Worm (Caenorhabditis elegans) whole organism, L3 larva: ENCODE data around the gene kin-34.
A peak's percentile ranks its signal among the peaks of the same experiment; 100 is the strongest.

Source experiments
- R02D3.7 ChIP-seq: fragments of 150-350 bp; optimal IDR thresholded peaks from 2 replicates; lab custom pipeline; 2014; ENCODE audit warnings: missing biosample characterization, missing genetic modification characterization
- ZK546.5 ChIP-seq: sonication (generic microtip); optimal IDR thresholded peaks from 2 replicates; lab custom pipeline; 2017; ENCODE audit warnings: missing biosample characterization, missing genetic modification characterization
- ama-1 ChIP-seq: fragments of 150-350 bp; optimal IDR thresholded peaks from 2 replicates; lab custom pipeline; 2018
- ceh-16 ChIP-seq: sonication (generic microtip); optimal IDR thresholded peaks from 2 replicates; lab custom pipeline; 2017; ENCODE audit warnings: missing biosample characterization, missing genetic modification characterization
- ceh-28 ChIP-seq: fragments of 150-350 bp; optimal IDR thresholded peaks from 2 replicates; lab custom pipeline; 2014; ENCODE audit warnings: missing biosample characterization, missing genetic modification reagents, missing genetic modification characterization
- ceh-82 ChIP-seq: fragments of 150-350 bp; optimal IDR thresholded peaks from 2 replicates; lab custom pipeline; 2014; ENCODE audit warnings: missing biosample characterization, missing genetic modification characterization
- ceh-9 ChIP-seq: sonication (generic microtip); optimal IDR thresholded peaks from 2 replicates; lab custom pipeline; 2018; ENCODE audit warnings: missing biosample characterization, missing genetic modification characterization
- daf-12 ChIP-seq: fragments of 150-350 bp; optimal IDR thresholded peaks from 2 replicates; lab custom pipeline; 2014; ENCODE audit warnings: missing biosample characterization, missing genetic modification reagents, missing genetic modification characterization
- egl-5 ChIP-seq: fragments of 150-350 bp; optimal IDR thresholded peaks from 2 replicates; lab custom pipeline; 2017; ENCODE audit warnings: missing biosample characterization, missing genetic modification reagents, missing genetic modification characterization, inconsistent platforms
- elt-2 ChIP-seq: sonication (generic microtip); optimal IDR thresholded peaks from 2 replicates; lab custom pipeline; 2016; ENCODE audit warnings: missing genetic modification reagents, mild to moderate bottlenecking, missing genetic modification characterization, missing compliant biosample characterization
- elt-3 ChIP-seq, 3 experiments: fragments of 150-350 bp in 1 of 3; sonication (generic microtip) in 2 of 3; optimal IDR thresholded peaks; 2 replicates in 2 of 3; 4 replicates in 1 of 3; lab custom pipeline; 2014 to 2017; ENCODE audit warnings: missing biosample characterization in 3 of 3, missing genetic modification characterization in 3 of 3
- fkh-10 ChIP-seq: sonication (generic microtip); optimal IDR thresholded peaks from 2 replicates; lab custom pipeline; 2017; ENCODE audit warnings: missing biosample characterization, missing genetic modification reagents, missing genetic modification characterization
- fkh-2 ChIP-seq: fragments of 150-350 bp; optimal IDR thresholded peaks from 2 replicates; lab custom pipeline; 2014; ENCODE audit warnings: missing biosample characterization, missing genetic modification reagents, missing genetic modification characterization
- hmg-11 ChIP-seq: sonication (generic microtip); optimal IDR thresholded peaks from 2 replicates; lab custom pipeline; 2016; ENCODE audit warnings: missing genetic modification characterization, missing compliant biosample characterization
- jun-1 ChIP-seq: fragments of 150-350 bp; optimal IDR thresholded peaks from 2 replicates; lab custom pipeline; 2014; ENCODE audit warnings: missing biosample characterization, missing genetic modification reagents, missing genetic modification characterization
- lin-15B ChIP-seq: fragments of 150-350 bp; optimal IDR thresholded peaks from 2 replicates; lab custom pipeline; 2014; ENCODE audit warnings: missing biosample characterization, missing genetic modification characterization
- lsy-12 ChIP-seq: sonication (generic microtip); optimal IDR thresholded peaks from 2 replicates; lab custom pipeline; 2016; ENCODE audit warnings: mild to moderate bottlenecking, missing genetic modification characterization, missing compliant biosample characterization
- mdl-1 ChIP-seq: fragments of 150-350 bp; optimal IDR thresholded peaks from 2 replicates; lab custom pipeline; 2014; ENCODE audit warnings: missing biosample characterization, missing genetic modification characterization
- mml-1 ChIP-seq: fragments of 150-350 bp; sonication (generic microtip); optimal IDR thresholded peaks from 3 replicates; lab custom pipeline; 2014; ENCODE audit warnings: missing biosample characterization, missing genetic modification characterization
- nfya-1 ChIP-seq: sonication (generic microtip); optimal IDR thresholded peaks from 2 replicates; lab custom pipeline; 2017; ENCODE audit warnings: missing genetic modification characterization, mild to moderate bottlenecking, missing compliant biosample characterization, antibody characterized with exemption, moderate library complexity; ENCODE audit not compliant: insufficient read depth
- nhr-11 ChIP-seq: fragments of 150-350 bp; optimal IDR thresholded peaks from 2 replicates; lab custom pipeline; 2014; ENCODE audit warnings: missing biosample characterization, missing genetic modification characterization
- nhr-12 ChIP-seq: fragments of 150-350 bp; optimal IDR thresholded peaks from 2 replicates; lab custom pipeline; 2014; ENCODE audit warnings: missing biosample characterization, missing genetic modification characterization
- nhr-23 ChIP-seq: fragments of 150-350 bp; optimal IDR thresholded peaks from 2 replicates; lab custom pipeline; 2014; ENCODE audit warnings: missing biosample characterization, missing genetic modification reagents, missing genetic modification characterization
- nhr-237 ChIP-seq: fragments of 150-350 bp; optimal IDR thresholded peaks from 2 replicates; lab custom pipeline; 2014; ENCODE audit warnings: missing biosample characterization, missing genetic modification characterization
- nhr-25 ChIP-seq: sonication (generic microtip); optimal IDR thresholded peaks from 2 replicates; lab custom pipeline; 2017; ENCODE audit warnings: missing biosample characterization, missing genetic modification characterization
- nhr-28 ChIP-seq: fragments of 150-350 bp; optimal IDR thresholded peaks from 2 replicates; lab custom pipeline; 2014; ENCODE audit warnings: missing biosample characterization, missing genetic modification characterization
- nhr-76 ChIP-seq: fragments of 150-350 bp; sonication (generic microtip); optimal IDR thresholded peaks from 5 replicates; lab custom pipeline; 2014; ENCODE audit warnings: missing biosample characterization, missing genetic modification characterization
- pha-4 ChIP-seq: fragments of 150-350 bp; optimal IDR thresholded peaks from 2 replicates; lab custom pipeline; 2014; ENCODE audit warnings: missing biosample characterization, missing genetic modification reagents, missing genetic modification characterization
- sea-2 ChIP-seq: fragments of 150-350 bp; sonication (generic microtip); optimal IDR thresholded peaks from 4 replicates; lab custom pipeline; 2014; ENCODE audit warnings: missing biosample characterization, missing genetic modification reagents, missing genetic modification characterization
- skn-1 ChIP-seq: fragments of 150-350 bp; optimal IDR thresholded peaks from 2 replicates; lab custom pipeline; 2014; ENCODE audit warnings: missing biosample characterization, missing genetic modification characterization
- snpc-4 ChIP-seq: fragments of 150-350 bp; optimal IDR thresholded peaks from 2 replicates; lab custom pipeline; 2014; ENCODE audit warnings: missing biosample characterization, missing genetic modification characterization
- unc-39 ChIP-seq: sonication (generic microtip); optimal IDR thresholded peaks from 4 replicates; lab custom pipeline; 2017; ENCODE audit warnings: missing biosample characterization, missing genetic modification characterization
- unc-62 ChIP-seq: fragments of 150-350 bp; sonication (generic microtip); optimal IDR thresholded peaks from 4 replicates; lab custom pipeline; 2014; ENCODE audit warnings: missing biosample characterization, missing genetic modification reagents, missing genetic modification characterization
- zag-1 ChIP-seq: fragments of 150-350 bp; optimal IDR thresholded peaks from 2 replicates; lab custom pipeline; 2014; ENCODE audit warnings: missing biosample characterization, missing genetic modification characterization
- ztf-4 ChIP-seq: fragments of 150-350 bp; optimal IDR thresholded peaks from 2 replicates; lab custom pipeline; 2014; ENCODE audit warnings: missing biosample characterization, missing genetic modification characterization

kin-34 gene

ce11 chrV:246097-246496, at the start of gene kin-34:
TSS of gene kin-34 (minus strand) at chrV:246197.
- TF ChIP-seq ceh-16 (tag; lab: Kevin White, UChicago) (no peak), nfya-1 (tag; lab: Kevin White, UChicago) (no peak), nhr-28 (no peak), ceh-28 (tag; lab: Kevin White, UChicago) (no peak)

ce11 chrV:285298-285697, 39.3 kb upstream of the kin-34 start:
- TF ChIP-seq fkh-10 (GFP tag; lab: Kevin White, UChicago) (no peak), nfya-1 (tag; lab: Kevin White, UChicago) (peak; percentile 89)

ce11 chrV:284808-285207, 38.8 kb upstream of the kin-34 start:
- no peak for TF ChIP-seq ceh-9
- TF ChIP-seq unc-62 (GFP tag; lab: Kevin White, UChicago) = no peak
- no peak for TF ChIP-seq lin-15B
- no peak for TF ChIP-seq nhr-76 (tag; lab: Kevin White, UChicago)
- no peak for TF ChIP-seq skn-1 (tag; lab: Kevin White, UChicago)
- TF ChIP-seq nhr-11 (tag; lab: Kevin White, UChicago) = no peak
- no peak for TF ChIP-seq egl-5 (tag; lab: Kevin White, UChicago)
- no peak for TF ChIP-seq mdl-1 (tag; lab: Kevin White, UChicago)
- no peak for TF ChIP-seq R02D3.7 (tag; lab: Kevin White, UChicago)
- TF ChIP-seq unc-39 (tag; lab: Kevin White, UChicago) = no peak
- no peak for TF ChIP-seq ceh-82 (tag; lab: Kevin White, UChicago)
- no peak for TF ChIP-seq zag-1 (tag; lab: Kevin White, UChicago)
- TF ChIP-seq jun-1 = no peak
- no peak for TF ChIP-seq nhr-237
- TF ChIP-seq nhr-23 (tag; lab: Kevin White, UChicago) = no peak

ce11 chrV:283953-284352, 38.0 kb upstream of the kin-34 start:
- TF ChIP-seq mml-1 (tag; lab: Kevin White, UChicago) = no peak
- TF ChIP-seq hmg-11 (tag; lab: Kevin White, UChicago) = no peak
- TF ChIP-seq nhr-25 (tag; lab: Kevin White, UChicago) = no peak
- no peak for TF ChIP-seq nhr-237
- TF ChIP-seq ceh-82 (tag; lab: Kevin White, UChicago) = no peak

- TF ChIP-seq fkh-10 (GFP tag; lab: Kevin White, UChicago) = no peak
- TF ChIP-seq mdl-1 (tag; lab: Kevin White, UChicago) = no peak
- no peak for TF ChIP-seq elt-3 (tag; optimal IDR thresholded peaks at IDR 0.05; lab: Kevin White, UChicago)
- no peak for TF ChIP-seq daf-12 (tag; lab: Kevin White, UChicago)
- TF ChIP-seq egl-5 (tag; lab: Kevin White, UChicago) = no peak
- TF ChIP-seq nhr-23 (tag; lab: Kevin White, UChicago) = no peak
- no peak for TF ChIP-seq zag-1 (tag; lab: Kevin White, UChicago)
- no peak for TF ChIP-seq unc-39 (tag; lab: Kevin White, UChicago)
- no peak for TF ChIP-seq mml-1 (tag; lab: Kevin White, UChicago)
- TF ChIP-seq ceh-82 (tag; lab: Kevin White, UChicago) = no peak
- TF ChIP-seq nhr-76 (tag; lab: Kevin White, UChicago) = no peak
- TF ChIP-seq ZK546.5 (tag; lab: Kevin White, UChicago) = no peak
- TF ChIP-seq snpc-4 (tag; lab: Kevin White, UChicago) = no peak
- TF ChIP-seq lin-15B = no peak
- TF ChIP-seq nhr-12 (tag; lab: Kevin White, UChicago) = no peak
- no peak for TF ChIP-seq nfya-1 (tag; lab: Kevin White, UChicago)
Measured at ce11 chrV:281616-282015, 35.6 kb upstream of the kin-34 start, which contains the start of gene npr-5. TSS of gene npr-5 (minus strand) at chrV:281716.

- TF ChIP-seq unc-62 (GFP tag; lab: Kevin White, UChicago) (peak; percentile 83), egl-5 (tag; lab: Kevin White, UChicago) (peak; percentile 70), snpc-4 (tag; lab: Kevin White, UChicago) (no peak), nfya-1 (tag; lab: Kevin White, UChicago) (peak; percentile 48)
Measured at ce11 chrV:281111-281510, 35.1 kb upstream of the kin-34 start.

- TF ChIP-seq lsy-12 (no peak), ztf-4 (tag; lab: Kevin White, UChicago) (no peak), egl-5 (tag; lab: Kevin White, UChicago) (no peak), ama-1 (lab: Kevin White, UChicago) (no peak), hmg-11 (tag; lab: Kevin White, UChicago) (no peak), pha-4 (tag; lab: Kevin White, UChicago) (no peak), elt-3 (tag; optimal IDR thresholded peaks at IDR 0.05; lab: Kevin White, UChicago) (no peak), mml-1 (tag; lab: Kevin White, UChicago) (no peak), ZK546.5 (tag; lab: Kevin White, UChicago) (no peak), nhr-11 (tag; lab: Kevin White, UChicago) (no peak), sea-2 (GFP tag; lab: Kevin White, UChicago) (no peak), elt-2 (tag; lab: Kevin White, UChicago) (no peak), nhr-23 (tag; lab: Kevin White, UChicago) (no peak), fkh-2 (tag; lab: Kevin White, UChicago) (no peak)
Measured at ce11 chrV:272837-273236, 26.8 kb upstream of the kin-34 start, which contains the start of gene nlp-70. TSS of gene nlp-70 (minus strand) at chrV:272937.
